Fruit fly (Drosophila melanogaster): ENCODE results near the gene zetaCOP.

DNA sequence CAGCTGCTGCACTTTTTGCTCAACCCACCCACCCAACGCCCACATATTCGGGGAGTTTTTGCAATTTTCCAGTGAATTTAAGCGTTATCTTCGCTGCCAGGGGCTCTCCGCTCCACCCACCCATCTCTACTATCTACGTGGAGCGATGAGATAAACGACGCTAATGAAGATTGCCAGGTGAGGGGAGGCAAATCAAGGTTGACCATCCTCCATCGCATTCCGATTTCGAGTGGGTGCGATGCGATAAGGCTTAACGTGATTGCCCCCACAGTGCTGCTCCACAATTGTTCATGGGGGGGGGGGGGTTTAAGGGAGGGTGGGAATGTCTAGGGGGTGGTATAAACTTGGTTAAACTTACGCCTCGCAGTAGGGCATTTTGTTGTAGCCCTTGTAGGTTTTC lies 20.5 kb upstream of the zetaCOP start:
- TF ChIP-seq h (optimal IDR thresholded peaks at IDR 0.05), result no peak
- TF ChIP-seq ttk (optimal IDR thresholded peaks at IDR 0.05), result no peak
- no peak for TF ChIP-seq psq (optimal IDR thresholded peaks at IDR 0.05)
- no peak for TF ChIP-seq Sin3A (optimal IDR thresholded peaks at IDR 0.05)

Data from Kc167 (cell line).